Fruit fly (Drosophila melanogaster): Measurements from ENCODE around the gene CG45064.

- TF ChIP-seq CG8478 (optimal IDR thresholded peaks at IDR 0.05) (no peak), CTCF (optimal IDR thresholded peaks at IDR 0.05) (no peak)
These were observed 44.4 kb downstream of the CG45064 start, which contains the start of gene Grx5 for dm6 chrX:14837983-14838382.

Data from S2 (cell line).